Worm (Caenorhabditis elegans) whole organism, L2 larva: ENCODE data around the gene Y51H7C.13.
"Not testable (repeated sequence)": the region's sequence is repeated elsewhere in the genome, so short reads cannot be mapped to it uniquely, and the experiment has no call there.

ENCODE experiments used
- C34F6.9 ChIP-seq: fragments of 150-350 bp; optimal IDR thresholded peaks from 2 replicates; lab custom pipeline; 2014; ENCODE audit warnings: missing biosample characterization, missing genetic modification characterization
- F13H6.1 ChIP-seq: sonication (generic microtip); optimal IDR thresholded peaks from 2 replicates; lab custom pipeline; 2016; ENCODE audit warnings: missing genetic modification characterization, missing compliant biosample characterization
- Y55F3AM.14 ChIP-seq: fragments of 200-800 bp; sonication (Bioruptor generic); optimal IDR thresholded peaks from 2 replicates; lab custom pipeline; 2018; ENCODE audit warnings: mild to moderate bottlenecking, missing genetic modification characterization, missing compliant biosample characterization
- ama-1 ChIP-seq: fragments of 150-350 bp; optimal IDR thresholded peaks from 2 replicates; lab custom pipeline; 2018; ENCODE audit warnings: inconsistent platforms
- crh-2 ChIP-seq: sonication (generic microtip); optimal IDR thresholded peaks from 2 replicates; lab custom pipeline; 2017; ENCODE audit warnings: missing biosample characterization, missing genetic modification characterization
- egl-27 ChIP-seq: sonication (generic microtip); optimal IDR thresholded peaks from 3 replicates; lab custom pipeline; 2017; ENCODE audit warnings: missing biosample characterization, missing genetic modification reagents, missing genetic modification characterization
- elt-1 ChIP-seq: fragments of 150-350 bp; optimal IDR thresholded peaks from 2 replicates; lab custom pipeline; 2014; ENCODE audit warnings: missing biosample characterization, missing genetic modification characterization
- fos-1 ChIP-seq: fragments of 150-350 bp; optimal IDR thresholded peaks from 2 replicates; lab custom pipeline; 2014; ENCODE audit warnings: missing biosample characterization, missing genetic modification characterization
- gmeb-1 ChIP-seq: fragments of 150-350 bp; optimal IDR thresholded peaks from 2 replicates; lab custom pipeline; 2014; ENCODE audit warnings: missing biosample characterization, missing genetic modification characterization
- lin-11 ChIP-seq: fragments of 150-350 bp; sonication (generic microtip); optimal IDR thresholded peaks from 2 replicates; lab custom pipeline; 2014; ENCODE audit warnings: missing biosample characterization, missing genetic modification characterization, inconsistent platforms, mixed read lengths
- lin-13 ChIP-seq: fragments of 150-350 bp; optimal IDR thresholded peaks from 2 replicates; lab custom pipeline; 2014; ENCODE audit warnings: missing biosample characterization, missing genetic modification reagents, missing genetic modification characterization
- lin-39 ChIP-seq: fragments of 150-350 bp; optimal IDR thresholded peaks from 2 replicates; lab custom pipeline; 2014; ENCODE audit warnings: missing biosample characterization, missing genetic modification reagents, missing genetic modification characterization
- mab-5 ChIP-seq: fragments of 150-350 bp; optimal IDR thresholded peaks from 2 replicates; lab custom pipeline; 2014; ENCODE audit warnings: missing biosample characterization, missing genetic modification characterization
- mdl-1 ChIP-seq, 2 experiments: fragments of 150-350 bp in 1 of 2; sonication (generic microtip) in 1 of 2; optimal IDR thresholded peaks; 2 replicates each; lab custom pipeline; 2017; ENCODE audit warnings: missing biosample characterization in 2 of 2, missing genetic modification characterization in 2 of 2
- nhr-11 ChIP-seq: fragments of 150-350 bp; optimal IDR thresholded peaks from 2 replicates; lab custom pipeline; 2014; ENCODE audit warnings: missing biosample characterization, missing genetic modification characterization
- nhr-12 ChIP-seq: fragments of 150-350 bp; optimal IDR thresholded peaks from 2 replicates; lab custom pipeline; 2014; ENCODE audit warnings: missing biosample characterization, missing genetic modification characterization
- nhr-21 ChIP-seq: fragments of 150-350 bp; optimal IDR thresholded peaks from 2 replicates; lab custom pipeline; 2014; ENCODE audit warnings: missing biosample characterization, missing genetic modification characterization
- nhr-25 ChIP-seq: fragments of 150-350 bp; sonication (generic microtip); optimal IDR thresholded peaks from 3 replicates; lab custom pipeline; 2014; ENCODE audit warnings: missing biosample characterization, missing genetic modification characterization
- nhr-6 ChIP-seq: fragments of 150-350 bp; optimal IDR thresholded peaks from 2 replicates; lab custom pipeline; 2014; ENCODE audit warnings: missing biosample characterization, missing genetic modification characterization
- nhr-77 ChIP-seq: fragments of 150-350 bp; optimal IDR thresholded peaks from 2 replicates; lab custom pipeline; 2014; ENCODE audit warnings: missing biosample characterization, missing genetic modification characterization
- peb-1 ChIP-seq: fragments of 150-350 bp; optimal IDR thresholded peaks from 2 replicates; lab custom pipeline; 2014; ENCODE audit warnings: missing biosample characterization, missing genetic modification characterization
- sem-4 ChIP-seq: fragments of 150-350 bp; optimal IDR thresholded peaks from 2 replicates; lab custom pipeline; 2014; ENCODE audit warnings: missing biosample characterization, missing genetic modification reagents, missing genetic modification characterization
- skn-1 ChIP-seq: sonication (generic microtip); optimal IDR thresholded peaks from 2 replicates; lab custom pipeline; 2017; ENCODE audit warnings: missing biosample characterization, missing genetic modification characterization
- sma-3 ChIP-seq: sonication (generic microtip); optimal IDR thresholded peaks from 2 replicates; lab custom pipeline; 2016; ENCODE audit warnings: missing genetic modification reagents, missing genetic modification characterization, missing compliant biosample characterization
- sma-9 ChIP-seq, 2 experiments: fragments of 150-350 bp in 1 of 2; sonication (generic microtip) in 1 of 2; optimal IDR thresholded peaks; 2 replicates each; lab custom pipeline; 2014 to 2016; ENCODE audit warnings: missing genetic modification characterization in 2 of 2, mild to moderate bottlenecking in 1 of 2, missing biosample characterization in 1 of 2, missing compliant biosample characterization in 1 of 2, missing genetic modification reagents in 1 of 2, moderate library complexity in 1 of 2
- snpc-4 ChIP-seq: fragments of 150-350 bp; optimal IDR thresholded peaks from 2 replicates; lab custom pipeline; 2014; ENCODE audit warnings: missing biosample characterization, missing genetic modification characterization
- unc-55 ChIP-seq: fragments of 150-350 bp; sonication (generic microtip); optimal IDR thresholded peaks from 3 replicates; lab custom pipeline; 2014; ENCODE audit warnings: missing biosample characterization, missing genetic modification reagents, missing genetic modification characterization
- unc-62 ChIP-seq: fragments of 150-350 bp; optimal IDR thresholded peaks from 2 replicates; lab custom pipeline; 2014; ENCODE audit warnings: missing biosample characterization, missing genetic modification reagents, missing genetic modification characterization
- zag-1 ChIP-seq: fragments of 150-350 bp; optimal IDR thresholded peaks from 2 replicates; lab custom pipeline; 2014; ENCODE audit warnings: missing biosample characterization, missing genetic modification characterization
- ztf-11 ChIP-seq: sonication (generic microtip); optimal IDR thresholded peaks from 2 replicates; lab custom pipeline; 2017; ENCODE audit warnings: missing biosample characterization, missing genetic modification characterization
- ztf-4 ChIP-seq: fragments of 150-350 bp; optimal IDR thresholded peaks from 2 replicates; lab custom pipeline; 2014; ENCODE audit warnings: missing biosample characterization, missing genetic modification characterization

Gene Y51H7C.13

ce11 chrII:1473481-1473880 is 7.1 kb upstream of the Y51H7C.13 start, which contains the start of gene H17B01.5:
Gene H17B01.5, minus strand, starts transcription at chrII:1473581.
- TF ChIP-seq snpc-4 (tag; lab: Kevin White, UChicago) = no peak
- TF ChIP-seq egl-27 (tag; lab: Kevin White, UChicago) = no peak

- TF ChIP-seq nhr-25 (no peak), peb-1 (tag; lab: Kevin White, UChicago) (no peak), skn-1 (no peak), snpc-4 (tag; lab: Kevin White, UChicago) (no peak), ztf-11 (tag; lab: Kevin White, UChicago) (no peak), egl-27 (tag; lab: Kevin White, UChicago) (no peak)
Measured at ce11 chrII:1470515-1470966, 4.2 kb upstream of the Y51H7C.13 start, which contains the start of gene H17B01.2. Gene H17B01.2, plus strand, starts transcription at chrII:1470565.

- TF ChIP-seq fos-1 (tag; lab: Kevin White, UChicago); ztf-11 (tag; lab: Kevin White, UChicago); ama-1 (lab: Kevin White, UChicago): not testable (repeated sequence)
- TF ChIP-seq, all 48 proteins: peak for 0; not testable (repeated sequence) for 48
Measured at ce11 chrII:1467711-1468110, 1.4 kb upstream of the Y51H7C.13 start, which contains the start of gene Y51H7C.1. Gene Y51H7C.1, plus strand, starts transcription at chrII:1467727.

ce11 chrII:1446696-1447293 is 19.6 kb downstream of the Y51H7C.13 start, which contains the start of gene Y51H7C.12:
Gene Y51H7C.12, minus strand, starts transcription at chrII:1446746.
- TF ChIP-seq ama-1 (lab: Kevin White, UChicago); elt-1; nhr-77 (tag; lab: Kevin White, UChicago): not testable (repeated sequence)
- TF ChIP-seq, all 48 proteins: peak for 0; not testable (repeated sequence) for 48

- no peak for TF ChIP-seq nhr-12 (tag; lab: Kevin White, UChicago)
- no peak for TF ChIP-seq zag-1 (tag; lab: Kevin White, UChicago)
- TF ChIP-seq sem-4 (tag; lab: Kevin White, UChicago) = no peak
- no peak for TF ChIP-seq unc-62
- TF ChIP-seq C34F6.9 = no peak
- no peak for TF ChIP-seq lin-11
- no peak for TF ChIP-seq peb-1 (tag; lab: Kevin White, UChicago)
- TF ChIP-seq fos-1 (tag; lab: Kevin White, UChicago) = no peak
- TF ChIP-seq nhr-25 = no peak
- TF ChIP-seq crh-2 = no peak
- no peak for TF ChIP-seq lin-39
- TF ChIP-seq mab-5 (tag; lab: Kevin White, UChicago) = no peak
- TF ChIP-seq nhr-11 (tag; lab: Kevin White, UChicago) = no peak
- no peak for TF ChIP-seq lin-13 (GFP tag; lab: Kevin White, UChicago)
- no peak for TF ChIP-seq Y55F3AM.14 (GFP tag; lab: Kevin White, UChicago)
- TF ChIP-seq sma-3 (GFP tag; lab: Kevin White, UChicago) = no peak
- TF ChIP-seq ztf-4 (tag; lab: Kevin White, UChicago) = no peak
- no peak for TF ChIP-seq mdl-1 (tag; optimal IDR thresholded peaks at IDR 0.05; lab: Kevin White, UChicago)
Measured at ce11 chrII:1444911-1445310, 21.4 kb downstream of the Y51H7C.13 start, which contains the start of gene scl-17. Gene scl-17, plus strand, starts transcription at chrII:1445211.

ce11 chrII:1441479-1441878 is 24.9 kb downstream of the Y51H7C.13 start:
- TF ChIP-seq nhr-77 (tag; lab: Kevin White, UChicago) (no peak), nhr-25 (no peak), egl-27 (tag; lab: Kevin White, UChicago) (no peak), nhr-6 (tag; lab: Kevin White, UChicago) (no peak), sma-9 (GFP tag; optimal IDR thresholded peaks at IDR 0.05; lab: Kevin White, UChicago) (no peak), sma-9 (tag; optimal IDR thresholded peaks at IDR 0.05; lab: Kevin White, UChicago) (no peak), unc-62 (no peak), unc-55 (GFP tag; lab: Kevin White, UChicago) (no peak), gmeb-1 (tag; lab: Kevin White, UChicago) (no peak), mdl-1 (tag; optimal IDR thresholded peaks at IDR 0.05; lab: Kevin White, UChicago) (no peak), F13H6.1 (no peak), nhr-21 (tag; lab: Kevin White, UChicago) (no peak), C34F6.9 (no peak)
